Fruit fly (Drosophila melanogaster) whole organism, embryonic: ENCODE measurements around the gene CG17572.

ENCODE experiments used
- CG12155 ChIP-seq: fragments of 200-800 bp; sonication (Bioruptor generic); optimal IDR thresholded peaks from 3 replicates; lab custom pipeline; 2016; ENCODE audit warnings: missing biosample characterization, missing genetic modification characterization
- CG13296 ChIP-seq: fragments of 200-800 bp; sonication (Bioruptor generic); optimal IDR thresholded peaks from 3 replicates; lab custom pipeline; 2018; ENCODE audit warnings: missing biosample characterization, mild to moderate bottlenecking, missing genetic modification characterization
- CG14441 ChIP-seq: fragments of 200-800 bp; sonication (Bioruptor generic); IDR thresholded peaks from 2 replicates; pipeline ENCODE4 v1.3.6; 2022; ENCODE audit warnings: missing biosample characterization, missing genetic modification characterization
- CG16815 ChIP-seq: fragments of 200-800 bp; sonication (Bioruptor generic); optimal IDR thresholded peaks from 3 replicates; lab custom pipeline; 2017; ENCODE audit warnings: missing biosample characterization, mild to moderate bottlenecking, missing genetic modification characterization
- CG17361 ChIP-seq: fragments of 200-800 bp; sonication (Bioruptor generic); IDR thresholded peaks from 3 replicates; pipeline ENCODE4 v1.3.6; 2022; ENCODE audit warnings: missing biosample characterization, missing genetic modification characterization
- CG17612 ChIP-seq: fragments of 200-800 bp; sonication (Bioruptor generic); IDR thresholded peaks from 2 replicates; pipeline ENCODE4 v1.3.6; 2022; ENCODE audit warnings: missing biosample characterization, missing genetic modification characterization
- CG17829 ChIP-seq: fragments of 200-800 bp; optimal IDR thresholded peaks from 2 replicates; lab custom pipeline; 2019; ENCODE audit warnings: missing biosample characterization, mild to moderate bottlenecking, missing genetic modification characterization, moderate library complexity
- CG18011 ChIP-seq: fragments of 200-800 bp; sonication (Bioruptor generic); optimal IDR thresholded peaks from 2 replicates; lab custom pipeline; 2017; ENCODE audit warnings: missing biosample characterization, missing genetic modification characterization, mild to moderate bottlenecking, moderate library complexity, missing genotype
- CG2889 ChIP-seq: fragments of 200-800 bp; sonication (Bioruptor generic); IDR thresholded peaks from 3 replicates; pipeline ENCODE4 v1.3.6; 2022; ENCODE audit warnings: missing biosample characterization, missing genetic modification characterization
- CG4730 ChIP-seq: fragments of 200-800 bp; sonication (Bioruptor generic); IDR thresholded peaks from 2 replicates; pipeline ENCODE4 v1.3.6; 2022; ENCODE audit warnings: missing biosample characterization, missing genetic modification characterization
- CG5245 ChIP-seq: fragments of 200-800 bp; sonication (Bioruptor generic); optimal IDR thresholded peaks from 3 replicates; lab custom pipeline; 2016; ENCODE audit warnings: missing biosample characterization, missing genetic modification characterization
- CG8281 ChIP-seq: fragments of 200-800 bp; sonication (Bioruptor generic); optimal IDR thresholded peaks from 2 replicates; lab custom pipeline; 2018; ENCODE audit warnings: missing biosample characterization, mild to moderate bottlenecking, missing genetic modification characterization, moderate library complexity
- CG8388 ChIP-seq: fragments of 200-800 bp; sonication (Bioruptor generic); optimal IDR thresholded peaks from 2 replicates; lab custom pipeline; 2019; ENCODE audit warnings: missing biosample characterization, mild to moderate bottlenecking, missing genetic modification characterization, moderate library complexity
- CG8924 ChIP-seq: fragments of 200-800 bp; optimal IDR thresholded peaks from 3 replicates; lab custom pipeline; 2019; ENCODE audit warnings: missing biosample characterization, mild to moderate bottlenecking, missing genetic modification characterization, moderate library complexity
- CG9215 ChIP-seq: fragments of 200-800 bp; sonication (Bioruptor generic); IDR thresholded peaks from 2 replicates; pipeline ENCODE4 v1.3.6; 2022; ENCODE audit warnings: missing biosample characterization, missing genetic modification characterization
- Dek ChIP-seq: fragments of 200-800 bp; sonication (Bioruptor generic); optimal IDR thresholded peaks from 3 replicates; lab custom pipeline; 2019; ENCODE audit warnings: missing biosample characterization, mild to moderate bottlenecking, missing genetic modification characterization, moderate library complexity
- Gug ChIP-seq: fragments of 200-800 bp; sonication (Bioruptor generic); IDR thresholded peaks from 4 replicates; pipeline ENCODE4 v1.3.6; 2022; ENCODE audit warnings: missing biosample characterization, missing genetic modification characterization
- HLH3B ChIP-seq: fragments of 200-800 bp; sonication (Bioruptor generic); IDR thresholded peaks from 2 replicates; pipeline ENCODE4 v1.3.6; 2022; ENCODE audit warnings: missing biosample characterization, missing genetic modification characterization
- Hr39 ChIP-seq: fragments of >200 bp; optimal IDR thresholded peaks from 2 replicates; lab custom pipeline; 2017
- Hsf ChIP-seq: fragments of 200-800 bp; sonication (Bioruptor generic); optimal IDR thresholded peaks from 3 replicates; lab custom pipeline; 2016; ENCODE audit warnings: missing biosample characterization, missing genetic modification characterization
- MBD-R2 ChIP-seq: fragments of 200-800 bp; sonication (Bioruptor generic); IDR thresholded peaks from 2 replicates; pipeline ENCODE4 v1.3.6; 2022; ENCODE audit warnings: missing biosample characterization, missing genetic modification characterization
- Nf-YA ChIP-seq: fragments of 200-800 bp; sonication (Bioruptor generic); IDR thresholded peaks from 2 replicates; pipeline ENCODE4 v1.3.6; 2022; ENCODE audit warnings: missing biosample characterization, missing genetic modification characterization
- Oaz ChIP-seq: fragments of 200-800 bp; sonication (Bioruptor generic); IDR thresholded peaks from 2 replicates; pipeline ENCODE4 v1.3.6; 2022; ENCODE audit warnings: missing biosample characterization, missing genetic modification characterization
- Pdp1 ChIP-seq, 2 experiments: fragments of 200-800 bp; sonication (Bioruptor generic); optimal IDR thresholded peaks; 3 replicates each; lab custom pipeline; 2016; ENCODE audit warnings: missing biosample characterization in 2 of 2, missing genetic modification characterization in 2 of 2, mild to moderate bottlenecking in 1 of 2, moderate library complexity in 1 of 2
- Rx ChIP-seq: fragments of 200-800 bp; sonication (Bioruptor generic); IDR thresholded peaks from 2 replicates; pipeline ENCODE4 v1.3.6; 2022; ENCODE audit warnings: missing biosample characterization, missing genetic modification characterization
- Vsx1 ChIP-seq: fragments of 200-800 bp; sonication (Bioruptor generic); optimal IDR thresholded peaks from 2 replicates; lab custom pipeline; 2017; ENCODE audit warnings: missing biosample characterization, mild to moderate bottlenecking, missing genetic modification characterization, missing genetic modification reagents
- bsh ChIP-seq, 2 experiments: fragments of 200-800 bp; sonication (Bioruptor generic); optimal IDR thresholded peaks; 2 replicates each; lab custom pipeline; 2017 to 2018; ENCODE audit warnings: mild to moderate bottlenecking in 2 of 2, missing biosample characterization in 2 of 2, missing genetic modification characterization in 2 of 2, moderate library complexity in 1 of 2
- cg ChIP-seq: fragments of 200-800 bp; sonication (Bioruptor generic); optimal IDR thresholded peaks from 3 replicates; lab custom pipeline; 2019; ENCODE audit warnings: missing biosample characterization, mild to moderate bottlenecking, missing genetic modification characterization, moderate library complexity
- chn ChIP-seq: fragments of 200-800 bp; sonication (Bioruptor generic); optimal IDR thresholded peaks from 2 replicates; lab custom pipeline; 2016; ENCODE audit warnings: missing biosample characterization, missing genetic modification characterization
- en ChIP-seq: fragments of 200-800 bp; sonication (Bioruptor generic); optimal IDR thresholded peaks from 2 replicates; lab custom pipeline; 2016; ENCODE audit warnings: missing biosample characterization, missing genetic modification characterization
- esg ChIP-seq: fragments of 200-800 bp; sonication (Bioruptor generic); conservative IDR thresholded peaks from 2 replicates; pipeline ENCODE4 v1.3.6; 2022; ENCODE audit warnings: missing biosample characterization, missing genetic modification characterization
- fru ChIP-seq: fragments of >200 bp; optimal IDR thresholded peaks from 2 replicates; lab custom pipeline; 2017
- grau ChIP-seq: fragments of 200-800 bp; optimal IDR thresholded peaks from 3 replicates; lab custom pipeline; 2019; ENCODE audit warnings: missing biosample characterization, mild to moderate bottlenecking, missing genetic modification characterization, moderate library complexity
- hth ChIP-seq: fragments of >200 bp; optimal IDR thresholded peaks from 2 replicates; lab custom pipeline; 2017; ENCODE audit warnings: inconsistent platforms
- insv ChIP-seq, 2 experiments: fragments of 200-800 bp; sonication (Bioruptor generic); optimal IDR thresholded peaks; 3 replicates each; lab custom pipeline; 2016 to 2018; ENCODE audit warnings: missing biosample characterization in 2 of 2, missing genetic modification characterization in 2 of 2
- inv ChIP-seq: fragments of 200-800 bp; sonication (Bioruptor generic); IDR thresholded peaks from 2 replicates; pipeline ENCODE4 v1.3.6; 2022; ENCODE audit warnings: missing biosample characterization, missing genetic modification characterization; ENCODE audit not compliant: partially characterized antibody
- psq ChIP-seq: fragments of 200-800 bp; sonication (Bioruptor generic); optimal IDR thresholded peaks from 2 replicates; lab custom pipeline; 2017; ENCODE audit warnings: missing biosample characterization, missing genetic modification characterization
- rib ChIP-seq: fragments of 200-800 bp; sonication (Bioruptor generic); IDR thresholded peaks from 2 replicates; pipeline ENCODE4 v1.3.6; 2022; ENCODE audit warnings: missing biosample characterization, missing genetic modification characterization
- row ChIP-seq: fragments of 200-800 bp; sonication (Bioruptor generic); IDR thresholded peaks from 3 replicates; pipeline ENCODE4 v1.3.6; 2022; ENCODE audit warnings: missing biosample characterization, missing genetic modification characterization
- salm ChIP-seq: fragments of 200-800 bp; sonication (Bioruptor generic); optimal IDR thresholded peaks from 2 replicates; lab custom pipeline; 2018; ENCODE audit warnings: missing biosample characterization, mild to moderate bottlenecking, missing genetic modification characterization
- scrt ChIP-seq: fragments of 200-800 bp; sonication (Bioruptor generic); optimal IDR thresholded peaks from 2 replicates; lab custom pipeline; 2018; ENCODE audit warnings: missing biosample characterization, mild to moderate bottlenecking, missing genetic modification characterization, moderate library complexity
- sim ChIP-seq: fragments of 200-800 bp; sonication (Bioruptor generic); IDR thresholded peaks from 2 replicates; pipeline ENCODE4 v1.3.6; 2022; ENCODE audit warnings: missing biosample characterization, missing genetic modification characterization
- ssp ChIP-seq: fragments of 200-800 bp; sonication (Bioruptor generic); IDR thresholded peaks from 2 replicates; pipeline ENCODE4 v1.3.6; 2022; ENCODE audit warnings: missing biosample characterization, missing genetic modification characterization
- stc ChIP-seq: fragments of 200-800 bp; sonication (Bioruptor generic); IDR thresholded peaks from 2 replicates; pipeline ENCODE4 v1.3.6; 2022; ENCODE audit warnings: missing biosample characterization, missing genetic modification characterization
- tgo ChIP-seq: fragments of 200-800 bp; sonication (Bioruptor generic); IDR thresholded peaks from 3 replicates; pipeline ENCODE4 v1.3.6; 2022; ENCODE audit warnings: missing biosample characterization, missing genetic modification characterization
- tll ChIP-seq, 2 experiments: fragments of 200-800 bp in 1 of 2; fragments of >200 bp in 1 of 2; sonication (Bioruptor generic) in 1 of 2; optimal IDR thresholded peaks; 2 replicates each; lab custom pipeline; 2017 to 2019; ENCODE audit warnings: missing biosample characterization in 2 of 2, missing genetic modification characterization in 2 of 2, mild to moderate bottlenecking in 1 of 2, moderate library complexity in 1 of 2
- trh ChIP-seq: fragments of 200-800 bp; sonication (Bioruptor generic); optimal IDR thresholded peaks from 2 replicates; lab custom pipeline; 2016; ENCODE audit warnings: missing biosample characterization, missing genetic modification characterization
- unc-4 ChIP-seq: fragments of 200-800 bp; sonication (Bioruptor generic); IDR thresholded peaks from 2 replicates; pipeline ENCODE4 v1.3.6; 2022; ENCODE audit warnings: missing biosample characterization, missing genetic modification characterization; ENCODE audit not compliant: partially characterized antibody
- zen ChIP-seq: fragments of 200-800 bp; sonication (Bioruptor generic); optimal IDR thresholded peaks from 3 replicates; lab custom pipeline; 2018; ENCODE audit warnings: missing biosample characterization, mild to moderate bottlenecking, missing genetic modification characterization, moderate library complexity

The CG17572 gene

DNA sequence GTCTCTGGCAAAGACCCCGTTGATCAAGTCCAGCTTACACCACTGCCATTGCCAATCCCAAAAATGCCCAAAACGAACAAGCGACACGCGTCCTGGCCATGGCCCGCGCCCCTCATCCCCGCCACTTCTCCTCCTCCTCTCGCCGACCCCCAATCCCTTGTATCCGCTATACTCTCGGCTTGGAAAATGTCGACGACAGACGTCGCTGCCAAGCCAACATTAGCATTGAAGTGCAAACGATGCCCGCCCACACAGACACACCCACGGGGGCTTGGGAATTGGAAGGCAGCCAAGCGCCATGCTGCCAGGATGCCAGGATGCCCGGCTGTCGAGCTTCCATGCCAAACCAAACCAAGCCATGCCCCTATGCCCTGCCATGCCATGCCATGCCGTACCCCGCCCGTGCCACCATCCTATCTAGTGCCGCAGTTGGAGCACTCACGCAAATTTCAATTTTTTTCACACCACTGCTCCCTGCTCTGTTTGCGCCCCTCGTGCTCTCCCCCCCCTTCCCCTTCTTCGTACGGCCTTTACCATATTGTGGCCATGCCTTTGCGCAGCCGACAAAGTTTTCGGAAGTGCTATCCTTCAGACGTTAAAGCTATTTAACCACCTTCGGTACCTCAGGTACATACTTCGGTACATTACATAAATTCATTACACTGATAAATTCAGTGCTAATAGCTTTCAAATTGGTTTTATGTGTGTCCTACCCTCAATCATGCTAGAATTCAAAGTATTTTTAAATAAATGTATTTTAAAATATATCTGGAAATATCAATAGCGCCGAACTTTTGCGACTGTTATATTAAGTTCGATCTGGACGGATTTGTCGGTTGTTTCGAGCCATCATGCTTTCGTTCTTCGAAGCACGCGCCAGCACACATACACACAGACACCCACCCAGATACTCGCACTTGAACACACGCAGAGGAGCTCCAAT is 52.4 kb downstream of the CG17572 start (continued):
- TF ChIP-seq CG16815: peak; percentile 51
- peak; percentile 87 for TF ChIP-seq row
- peak; percentile 71 for TF ChIP-seq Hsf (GFP tag; lab: Kevin White, UChicago)
- no peak for TF ChIP-seq Oaz
- TF ChIP-seq CG8924 (tag; lab: Kevin White, UChicago): peak; percentile 89
- 0 out of 2 replicates have a peak, but pooled peaks have one; percentile 24 for TF ChIP-seq MBD-R2
- TF ChIP-seq hth: no peak
- no peak for TF ChIP-seq trh (GFP tag; lab: Kevin White, UChicago)
- TF ChIP-seq CG14441 (GFP tag; lab: Robert Waterston, UW): no peak
- no peak; the same call in 1 of the 2 replicates for TF ChIP-seq rib
- peak; percentile 51 for TF ChIP-seq ssp (GFP tag; lab: Robert Waterston, UW)
- 0 out of 2 replicates have a peak, but pooled peaks have one; percentile 39 for TF ChIP-seq stc
- TF ChIP-seq CG9215 (GFP tag; lab: Robert Waterston, UW): peak; percentile 49; the same call in 1 of the 2 replicates
- peak; percentile 86 for TF ChIP-seq grau (tag; lab: Kevin White, UChicago)
- peak; percentile 72 for TF ChIP-seq scrt (GFP tag; lab: Kevin White, UChicago)
- TF ChIP-seq CG8388: peak; percentile 77
- TF ChIP-seq zen: peak; percentile 4
- no peak for TF ChIP-seq tll (GFP tag; optimal IDR thresholded peaks at IDR 0.05; lab: Kevin White, UChicago)
- peak; percentile 59 for TF ChIP-seq CG12155
- TF ChIP-seq CG18011 (GFP tag; lab: Kevin White, UChicago): peak; percentile 50
- TF ChIP-seq CG4730: 0 out of 2 replicates have a peak, but pooled peaks have one; percentile 6
- TF ChIP-seq psq (GFP tag; lab: Kevin White, UChicago): no peak
- TF ChIP-seq CG17361 (GFP tag; lab: Robert Waterston, UW): peak; percentile 88
- TF ChIP-seq Rx (GFP tag; lab: Robert Waterston, UW): no peak
- TF ChIP-seq CG13296: peak; percentile 80
- TF ChIP-seq Dek (tag; lab: Kevin White, UChicago): peak; percentile 78
- TF ChIP-seq salm (tag; lab: Kevin White, UChicago): peak; percentile 57
- TF ChIP-seq sim (GFP tag; lab: Robert Waterston, UW): no peak
- peak; percentile 58; the same call in 1 of the 2 replicates for TF ChIP-seq HLH3B (GFP tag; lab: Robert Waterston, UW)
- TF ChIP-seq fru (lab: Kevin White, UChicago): no peak
- peak; percentile 81 to 82 for TF ChIP-seq bsh (GFP tag; optimal IDR thresholded peaks at IDR 0.05; lab: Kevin White, UChicago)
- TF ChIP-seq Vsx1 (GFP tag; lab: Kevin White, UChicago): peak; percentile 62
- peak; percentile 38; the same call in 1 of the 3 replicates for TF ChIP-seq CG2889 (GFP tag; lab: Robert Waterston, UW)
- peak; percentile 39 for TF ChIP-seq CG8281 (tag; lab: Kevin White, UChicago)
- TF ChIP-seq Nf-YA: peak; percentile 38; the same call in 1 of the 2 replicates
- TF ChIP-seq insv (GFP tag; optimal IDR thresholded peaks at IDR 0.05; lab: Kevin White, UChicago): peak in 1 of 2 experiments; percentile 44
- TF ChIP-seq cg (GFP tag; lab: Kevin White, UChicago): peak; percentile 31
- peak in 1 of 2 experiments; percentile 41 for TF ChIP-seq Pdp1 (GFP tag; optimal IDR thresholded peaks at IDR 0.05; lab: Kevin White, UChicago)
- peak; percentile 74 for TF ChIP-seq esg (GFP tag; lab: Robert Waterston, UW)
- TF ChIP-seq chn (GFP tag; lab: Kevin White, UChicago): peak; percentile 49
- TF ChIP-seq CG5245 (GFP tag; lab: Kevin White, UChicago): peak; percentile 57
- TF ChIP-seq en: no peak
- no peak for TF ChIP-seq inv (GFP tag; lab: Robert Waterston, UW)
- no peak for TF ChIP-seq unc-4 (GFP tag; lab: Robert Waterston, UW)
- peak; percentile 75 for TF ChIP-seq CG17829 (tag; lab: Kevin White, UChicago)
- TF ChIP-seq tgo (GFP tag; lab: Robert Waterston, UW): peak; percentile 86
- no peak for TF ChIP-seq Hr39 (lab: Kevin White, UChicago)
- peak; percentile 53; the same call in 1 of the 4 replicates for TF ChIP-seq Gug
- no peak for TF ChIP-seq CG17612 (GFP tag; lab: Robert Waterston, UW)
